Fruit fly (Drosophila melanogaster) whole organism, prepupa: ENCODE data around the gene Tpr2.

Experiments
- Blimp-1 ChIP-seq: fragments of 200-800 bp; sonication (Bioruptor generic); optimal IDR thresholded peaks from 3 replicates; lab custom pipeline; 2017; ENCODE audit warnings: missing biosample characterization, missing genetic modification characterization, mild to moderate bottlenecking, moderate library complexity, missing genetic modification reagents
- CG32006 ChIP-seq: fragments of 200-800 bp; sonication (Bioruptor generic); optimal IDR thresholded peaks from 3 replicates; lab custom pipeline; 2017; ENCODE audit warnings: missing biosample characterization, mild to moderate bottlenecking, missing genetic modification characterization
- CG6792 ChIP-seq: fragments of 200-800 bp; sonication (Bioruptor generic); optimal IDR thresholded peaks from 3 replicates; lab custom pipeline; 2016; ENCODE audit warnings: missing biosample characterization, missing genetic modification characterization
- Gug ChIP-seq: fragments of 200-800 bp; sonication (Bioruptor generic); IDR thresholded peaks from 2 replicates; pipeline ENCODE4 v1.3.6; 2022; ENCODE audit warnings: missing biosample characterization, missing genetic modification characterization
- Hr38 ChIP-seq: sonication (Bioruptor generic); optimal IDR thresholded peaks from 2 replicates; lab custom pipeline; 2016; ENCODE audit warnings: missing biosample characterization, missing genetic modification characterization
- Sox15 ChIP-seq: fragments of 200-800 bp; sonication (Bioruptor generic); optimal IDR thresholded peaks from 3 replicates; lab custom pipeline; 2016; ENCODE audit warnings: missing biosample characterization, missing genetic modification characterization
- vri ChIP-seq: fragments of 200-800 bp; sonication (Bioruptor generic); optimal IDR thresholded peaks from 3 replicates; lab custom pipeline; 2016; ENCODE audit warnings: missing biosample characterization, mild to moderate bottlenecking, missing genetic modification characterization

DNA sequence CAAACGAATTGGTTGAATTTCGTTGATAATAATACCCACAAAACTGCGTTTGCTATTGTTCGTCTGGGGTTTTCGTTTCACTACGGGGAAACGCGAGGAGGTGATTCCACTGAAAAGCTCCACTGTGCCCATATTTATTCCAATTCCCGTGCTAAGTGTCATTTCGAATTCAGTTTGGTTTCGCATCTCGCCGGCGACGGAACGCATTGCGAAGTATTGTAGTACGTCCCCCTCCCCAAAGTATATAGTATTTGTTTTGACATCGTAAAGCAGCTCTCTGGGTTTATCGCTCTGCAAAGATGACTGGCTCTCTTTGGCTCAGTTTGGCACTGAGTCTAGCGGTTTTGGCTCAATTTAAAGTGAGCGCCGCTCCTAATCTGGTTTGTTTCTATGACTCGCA lies 40.4 kb upstream of the Tpr2 start, which contains the start of gene Idgf3:
- TF ChIP-seq Hr38 (GFP tag; lab: Kevin White, UChicago) (no peak), Gug (GFP tag; lab: Robert Waterston, UW) (no peak), Sox15 (GFP tag; lab: Kevin White, UChicago) (no peak), CG6792 (no peak), CG32006 (GFP tag; lab: Kevin White, UChicago) (no peak), vri (GFP tag; lab: Kevin White, UChicago) (peak; percentile 49), Blimp-1 (GFP tag; lab: Kevin White, UChicago) (no peak)
